Fruit fly (Drosophila melanogaster): ENCODE data around the gene ATPsynE.

The ATPsynE gene

DNA sequence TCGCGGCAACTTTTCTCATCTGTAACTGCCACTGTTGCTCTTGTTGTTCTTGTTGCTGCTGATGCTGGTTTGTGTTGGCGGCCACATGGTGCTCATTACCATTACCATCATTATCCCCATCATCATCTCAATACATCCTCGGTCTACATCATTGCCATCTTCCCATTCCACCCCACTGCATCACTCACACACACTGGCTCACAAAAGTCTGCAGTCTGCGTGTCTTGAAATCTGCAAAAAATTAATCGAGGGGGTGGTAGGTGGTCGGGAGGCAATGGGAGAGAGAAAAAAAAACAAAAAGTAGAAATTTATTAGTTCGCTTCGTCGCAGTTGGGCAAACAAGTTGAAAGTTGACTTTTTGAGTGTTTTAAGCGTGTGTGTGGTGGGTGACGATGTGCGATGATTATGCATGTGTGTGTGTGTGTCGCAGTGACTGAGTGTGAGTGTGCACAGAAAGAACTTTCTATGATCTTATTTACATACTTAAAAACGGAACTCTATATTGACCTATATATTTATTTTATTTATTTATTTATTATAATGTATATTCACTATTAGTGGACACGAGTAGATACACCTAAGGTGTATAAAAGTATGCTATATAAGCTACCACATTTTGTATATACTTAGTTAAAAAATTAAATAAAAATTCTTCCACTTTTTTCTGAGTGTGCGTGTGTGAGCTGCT is 47.3 kb upstream of the ATPsynE start (continued):
- TF ChIP-seq CG7357 (GFP tag; IDR thresholded peaks at IDR 0.05), result no peak
- peak; percentile 43 for TF ChIP-seq Sox102F (GFP tag; optimal IDR thresholded peaks at IDR 0.05)
- peak; percentile 27 for TF ChIP-seq CG8924 (tag; optimal IDR thresholded peaks at IDR 0.05)
- no peak for TF ChIP-seq H2.0 (GFP tag; IDR thresholded peaks at IDR 0.05)
- TF ChIP-seq pnt (GFP tag; optimal IDR thresholded peaks at IDR 0.05), result no peak
- peak; percentile 57 for TF ChIP-seq dmrt99B (tag; optimal IDR thresholded peaks at IDR 0.05)
- TF ChIP-seq CG18476 (GFP tag; optimal IDR thresholded peaks at IDR 0.05), result no peak
- TF ChIP-seq Meics (GFP tag; optimal IDR thresholded peaks at IDR 0.05), result peak; percentile 25
- peak; percentile 46; the same call in 1 of the 2 replicates for TF ChIP-seq vvl (GFP tag; IDR thresholded peaks at IDR 0.05)
- TF ChIP-seq Aef1 (GFP tag; IDR thresholded peaks at IDR 0.05), result no peak
- TF ChIP-seq esg (GFP tag; conservative IDR thresholded peaks at IDR 0.05), result peak; percentile 34; the same call in 1 of the 2 replicates
- TF ChIP-seq Abd-B (GFP tag; optimal IDR thresholded peaks at IDR 0.05), result peak; percentile 10
- no peak for TF ChIP-seq luna (GFP tag; optimal IDR thresholded peaks at IDR 0.05)
- no peak for TF ChIP-seq CG7745 (tag; optimal IDR thresholded peaks at IDR 0.05)
- TF ChIP-seq sens-2 (GFP tag; IDR thresholded peaks at IDR 0.05), result no peak
- TF ChIP-seq CG2202 (tag; optimal IDR thresholded peaks at IDR 0.05), result no peak
- TF ChIP-seq CG15696 (tag; optimal IDR thresholded peaks at IDR 0.05), result no peak
- no peak for TF ChIP-seq tup (GFP tag; optimal IDR thresholded peaks at IDR 0.05)
- TF ChIP-seq bowl (GFP tag; IDR thresholded peaks at IDR 0.05), result no peak
- no peak for TF ChIP-seq CG10462 (GFP tag; optimal IDR thresholded peaks at IDR 0.05)
- no peak for TF ChIP-seq Oaz (GFP tag; IDR thresholded peaks at IDR 0.05)
- TF ChIP-seq Max (GFP tag; optimal IDR thresholded peaks at IDR 0.05), result peak; percentile 11
- no peak for TF ChIP-seq CG3163 (GFP tag; optimal IDR thresholded peaks at IDR 0.05)
- TF ChIP-seq Hmx (GFP tag; optimal IDR thresholded peaks at IDR 0.05), result no peak
- TF ChIP-seq salm (tag; optimal IDR thresholded peaks at IDR 0.05), result no peak
- TF ChIP-seq CG6854 (GFP tag; optimal IDR thresholded peaks at IDR 0.05), result no peak
- TF ChIP-seq B-H2 (GFP tag; optimal IDR thresholded peaks at IDR 0.05), result no peak
- no peak for TF ChIP-seq bbx (GFP tag; IDR thresholded peaks at IDR 0.05; ENCODE audit: partially characterized antibody)
- TF ChIP-seq CG32532 (GFP tag; IDR thresholded peaks at IDR 0.05), result no peak
- no peak for TF ChIP-seq Dek (tag; optimal IDR thresholded peaks at IDR 0.05)
- no peak for TF ChIP-seq az2 (GFP tag; optimal IDR thresholded peaks at IDR 0.05)
- no peak for TF ChIP-seq sc (optimal IDR thresholded peaks at IDR 0.05)
- no peak for TF ChIP-seq sc (GFP tag; optimal IDR thresholded peaks at IDR 0.05)
- TF ChIP-seq zen2 (GFP tag; IDR thresholded peaks at IDR 0.05; ENCODE audit: partially characterized antibody), result no peak
- peak; percentile 49 for TF ChIP-seq Hmr (GFP tag; optimal IDR thresholded peaks at IDR 0.05)
- TF ChIP-seq Dad (GFP tag; optimal IDR thresholded peaks at IDR 0.05), result no peak
- peak; percentile 28; the same call in 1 of the 3 replicates for TF ChIP-seq tgo (GFP tag; IDR thresholded peaks at IDR 0.05)
- TF ChIP-seq repo (GFP tag; optimal IDR thresholded peaks at IDR 0.05), result no peak
- TF ChIP-seq CG17359 (tag; optimal IDR thresholded peaks at IDR 0.05), result peak; percentile 46
- no peak for TF ChIP-seq onecut (GFP tag; IDR thresholded peaks at IDR 0.05)
- TF ChIP-seq bcd (GFP tag; optimal IDR thresholded peaks at IDR 0.05), result peak; percentile 0
- no peak for TF ChIP-seq CG8944 (GFP tag; optimal IDR thresholded peaks at IDR 0.05)
- no peak for TF ChIP-seq HmgD (GFP tag; optimal IDR thresholded peaks at IDR 0.05)
- no peak for TF ChIP-seq bab2 (GFP tag; optimal IDR thresholded peaks at IDR 0.05)
- no peak for TF ChIP-seq Tbp (GFP tag; optimal IDR thresholded peaks at IDR 0.05)
- TF ChIP-seq Mes4 (GFP tag; optimal IDR thresholded peaks at IDR 0.05), result no peak
- TF ChIP-seq CG4404 (GFP tag; IDR thresholded peaks at IDR 0.05), result no peak
- no peak for TF ChIP-seq CG3407 (GFP tag; optimal IDR thresholded peaks at IDR 0.05)
- no peak for TF ChIP-seq twi (tag; optimal IDR thresholded peaks at IDR 0.05)
- TF ChIP-seq CG18599 (GFP tag; optimal IDR thresholded peaks at IDR 0.05), result peak; percentile 71
- TF ChIP-seq Bdp1 (GFP tag; optimal IDR thresholded peaks at IDR 0.05), result no peak
